Worm (Caenorhabditis elegans): ENCODE results near the gene F21C10.5.

Gene F21C10.5

DNA sequence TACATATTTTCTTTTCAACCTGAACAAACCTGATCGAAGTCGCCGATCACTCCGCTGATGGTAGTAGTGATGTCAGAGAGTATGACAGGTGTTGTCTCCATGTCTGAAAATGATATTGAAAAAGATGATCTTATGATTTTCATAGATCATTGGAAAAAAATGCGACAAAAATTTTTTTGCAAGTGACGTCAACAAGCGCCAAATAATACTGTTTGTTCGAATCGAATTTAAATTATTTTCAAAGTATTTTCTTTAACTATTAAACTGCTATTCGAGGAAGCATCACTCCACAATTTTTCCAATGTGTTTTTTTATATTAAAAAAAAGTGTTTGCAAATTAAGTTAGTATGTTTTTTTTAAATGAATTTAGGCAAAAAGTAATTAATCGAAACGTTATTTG is 12.2 kb downstream of the F21C10.5 start, which contains the start of gene pitr-2:
Gene pitr-2 (minus strand): TSS at position 101 of the 400 bp plus-strand sequence.
- TF ChIP-seq K12H6.12 (tag; optimal IDR thresholded peaks at IDR 0.05) (no peak), snpc-4 (GFP tag; optimal IDR thresholded peaks at IDR 0.05) (no peak), snpc-4 (tag; optimal IDR thresholded peaks at IDR 0.05) (no peak), ceh-91 (GFP tag; IDR thresholded peaks at IDR 0.05) (no peak), him-1 (tag; optimal IDR thresholded peaks at IDR 0.05) (no peak), ztf-26 (tag; optimal IDR thresholded peaks at IDR 0.05) (no peak), T07F8.4 (tag; optimal IDR thresholded peaks at IDR 0.05) (no peak), egrh-3 (GFP tag; IDR thresholded peaks at IDR 0.05) (no peak), ceh-40 (GFP tag; IDR thresholded peaks at IDR 0.05) (no peak), ZK185.1 (tag; optimal IDR thresholded peaks at IDR 0.05; ENCODE audit: poor library complexity, severe bottlenecking) (no peak), somi-1 (GFP tag; optimal IDR thresholded peaks at IDR 0.05) (no peak), hsf-1 (GFP tag; IDR thresholded peaks at IDR 0.05) (no peak), attf-6 (GFP tag; IDR thresholded peaks at IDR 0.05) (no peak), F57C9.4 (tag; optimal IDR thresholded peaks at IDR 0.05) (no peak)

DNA sequence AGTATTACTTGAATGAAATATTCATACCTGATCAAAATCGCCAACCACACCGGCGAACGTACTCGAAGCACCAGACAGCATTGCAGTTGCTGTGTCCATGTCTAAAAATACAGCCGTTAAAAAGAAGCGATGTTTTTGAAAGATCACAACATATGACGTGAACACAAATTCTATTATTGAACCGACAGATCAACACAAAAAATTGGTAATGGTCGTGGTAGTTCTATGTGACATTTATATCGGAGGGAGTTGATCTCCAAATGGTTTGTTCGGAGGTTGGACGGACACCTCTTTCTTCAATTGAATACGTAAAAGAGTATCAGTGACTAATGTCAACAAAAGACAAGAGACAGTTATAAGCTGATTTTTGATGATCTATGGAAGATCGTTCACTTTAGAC is 15.9 kb downstream of the F21C10.5 start, which contains the start of gene pitr-3:
Gene pitr-3 (minus strand): TSS at position 101 of the 400 bp plus-strand sequence.
- no peak for TF ChIP-seq ztf-6 (GFP tag; IDR thresholded peaks at IDR 0.05)
- TF ChIP-seq nfyb-1 (GFP tag; IDR thresholded peaks at IDR 0.05): no peak
- no peak for TF ChIP-seq B0019.2 (GFP tag; conservative IDR thresholded peaks at IDR 0.05)
- TF ChIP-seq F23B12.7 (tag; optimal IDR thresholded peaks at IDR 0.05; ENCODE audit: insufficient read depth): no peak
- TF ChIP-seq nhr-120 (GFP tag; IDR thresholded peaks at IDR 0.05): no peak
- TF ChIP-seq hsf-1 (GFP tag; IDR thresholded peaks at IDR 0.05): no peak
- TF ChIP-seq egl-18 (GFP tag; IDR thresholded peaks at IDR 0.05): no peak
- TF ChIP-seq ztf-18 (tag; optimal IDR thresholded peaks at IDR 0.05): no peak
- TF ChIP-seq repo-1 (tag; optimal IDR thresholded peaks at IDR 0.05): no peak
- no peak for TF ChIP-seq nhr-80 (tag; optimal IDR thresholded peaks at IDR 0.05)
- TF ChIP-seq K12H6.12 (tag; optimal IDR thresholded peaks at IDR 0.05): no peak
- no peak for TF ChIP-seq F55B11.4 (tag; optimal IDR thresholded peaks at IDR 0.05; ENCODE audit: borderline replicate concordance, insufficient read depth)
- no peak for TF ChIP-seq Y56A3A.18 (GFP tag; IDR thresholded peaks at IDR 0.05)
- TF ChIP-seq ceh-100 (GFP tag; IDR thresholded peaks at IDR 0.05): no peak
- no peak for TF ChIP-seq F39B2.1 (GFP tag; IDR thresholded peaks at IDR 0.05)
- no peak for TF ChIP-seq lin-54 (GFP tag; optimal IDR thresholded peaks at IDR 0.05)

DNA sequence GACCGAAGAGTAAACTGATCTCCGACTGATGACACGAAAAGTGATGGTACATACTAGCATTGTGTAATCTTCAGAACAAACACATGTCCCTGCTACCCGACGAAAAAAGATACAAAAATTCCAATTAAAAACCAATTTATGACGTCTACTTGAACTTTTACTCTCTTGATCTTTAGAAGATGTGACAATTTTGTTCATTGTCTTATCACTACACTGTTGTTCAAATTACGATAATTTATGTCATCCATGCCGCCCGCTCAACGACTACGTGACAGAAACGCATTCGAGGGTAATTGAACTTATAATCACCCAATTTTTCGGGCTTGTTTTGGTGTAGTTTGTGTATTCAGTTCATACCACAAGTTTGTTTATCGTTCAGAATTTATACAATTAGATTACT is 18.5 kb downstream of the F21C10.5 start:
- TF ChIP-seq him-1 (tag; optimal IDR thresholded peaks at IDR 0.05) (no peak), zim-3 (tag; optimal IDR thresholded peaks at IDR 0.05) (no peak), C17E4.6 (GFP tag; IDR thresholded peaks at IDR 0.05) (no peak), let-526 (GFP tag; IDR thresholded peaks at IDR 0.05) (no peak), B0019.2 (GFP tag; conservative IDR thresholded peaks at IDR 0.05) (no peak), sdz-38 (tag; optimal IDR thresholded peaks at IDR 0.05) (no peak), fkh-3 (tag; optimal IDR thresholded peaks at IDR 0.05) (no peak), ets-4 (GFP tag; optimal IDR thresholded peaks at IDR 0.05) (no peak), Y53F4B.3 (GFP tag; IDR thresholded peaks at IDR 0.05) (no peak), aptf-3 (GFP tag; IDR thresholded peaks at IDR 0.05) (no peak), attf-3 (GFP tag; conservative IDR thresholded peaks at IDR 0.05) (no peak), T07F8.4 (tag; optimal IDR thresholded peaks at IDR 0.05) (no peak), ceh-27 (GFP tag; optimal IDR thresholded peaks at IDR 0.05) (no peak)

Measured in whole organism, young adult.